Worm (Caenorhabditis elegans): ENCODE results near the gene F28A10.7.
"Not testable (repeated sequence)": the region's sequence is repeated elsewhere in the genome, so short reads cannot be mapped to it uniquely, and the experiment has no call there.

Gene F28A10.7

DNA sequence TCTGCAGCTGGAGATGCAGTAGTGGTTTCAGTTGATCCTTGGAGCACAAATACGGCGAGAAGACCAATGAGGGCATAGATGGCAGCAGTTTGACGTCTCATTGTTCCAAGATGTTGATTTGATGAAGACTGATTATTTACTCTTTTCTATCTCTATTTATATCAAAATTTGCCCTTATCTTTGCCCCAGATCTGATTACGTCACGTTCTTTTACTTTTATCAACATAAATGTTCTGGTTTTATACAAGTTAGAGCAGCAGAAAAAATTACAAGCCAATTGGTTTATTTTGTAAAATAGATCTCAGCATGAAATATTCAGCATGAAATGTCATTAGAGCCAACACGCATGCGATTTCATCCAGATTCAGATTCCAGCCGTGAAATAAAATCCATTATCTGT lies 22.8 kb downstream of the F28A10.7 start, which contains the start of gene msrp-4:
Gene msrp-4, minus strand, starts transcription at position 101 of the 400 bp plus-strand sequence.
- TF ChIP-seq pax-3 (tag; optimal IDR thresholded peaks at IDR 0.05); nhr-76 (tag; optimal IDR thresholded peaks at IDR 0.05); fkh-10 (GFP tag; optimal IDR thresholded peaks at IDR 0.05): not testable (repeated sequence)

- no peak for TF ChIP-seq ceh-63 (GFP tag; optimal IDR thresholded peaks at IDR 0.05)
- TF ChIP-seq mab-9 (GFP tag; IDR thresholded peaks at IDR 0.05), result no peak
- TF ChIP-seq grh-1 (GFP tag; IDR thresholded peaks at IDR 0.05), result no peak
- no peak for TF ChIP-seq sup-37 (GFP tag; optimal IDR thresholded peaks at IDR 0.05)
- TF ChIP-seq C04F5.9 (tag; optimal IDR thresholded peaks at IDR 0.05), result no peak
- no peak for TF ChIP-seq ztf-4 (tag; optimal IDR thresholded peaks at IDR 0.05)
- TF ChIP-seq aha-1 (tag; optimal IDR thresholded peaks at IDR 0.05), result no peak
- TF ChIP-seq lin-15B (tag; optimal IDR thresholded peaks at IDR 0.05), result no peak
- TF ChIP-seq nhr-71 (tag; optimal IDR thresholded peaks at IDR 0.05), result no peak
- no peak for TF ChIP-seq snu-23 (GFP tag; optimal IDR thresholded peaks at IDR 0.05)
- no peak for TF ChIP-seq hpl-2 (GFP tag; optimal IDR thresholded peaks at IDR 0.05)
- TF ChIP-seq xbp-1 (tag; optimal IDR thresholded peaks at IDR 0.05), result no peak
- no peak for TF ChIP-seq skn-1 (tag; optimal IDR thresholded peaks at IDR 0.05)
- no peak for TF ChIP-seq vab-15 (tag; optimal IDR thresholded peaks at IDR 0.05)
- no peak for TF ChIP-seq lin-35 (GFP tag; optimal IDR thresholded peaks at IDR 0.05)
- no peak for TF ChIP-seq lin-14 (GFP tag; optimal IDR thresholded peaks at IDR 0.05)
- TF ChIP-seq dpl-1 (GFP tag; optimal IDR thresholded peaks at IDR 0.05), result no peak
Observed at ce11 chrII:821514-821913, 24.0 kb downstream of the F28A10.7 start, which contains the start of gene F46F5.8. Gene F46F5.8 (minus strand): TSS chrII:821614.

DNA sequence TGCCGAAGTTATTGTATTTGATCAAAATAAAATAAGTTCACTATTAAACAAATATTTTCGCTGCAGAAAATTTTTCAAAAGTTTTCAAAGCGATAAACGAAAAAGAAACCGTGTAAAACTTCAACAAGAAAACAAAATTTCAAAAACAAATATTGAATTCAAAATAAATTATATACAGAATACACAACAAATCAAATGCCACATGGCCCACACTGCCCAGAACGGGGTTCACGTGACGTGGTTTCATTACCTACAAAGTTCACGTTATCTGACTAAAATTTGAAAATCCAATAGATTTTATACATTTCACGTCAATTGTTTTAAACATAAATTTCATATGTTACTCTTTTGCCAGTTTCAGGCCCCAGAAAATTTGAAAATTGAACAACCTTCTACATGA lies 25.0 kb downstream of the F28A10.7 start, which contains the start of gene F46F5.7:
Gene F46F5.7, minus strand, starts transcription at position 101 of the 400 bp plus-strand sequence.
- TF ChIP-seq lir-3 (tag; optimal IDR thresholded peaks at IDR 0.05; ENCODE audit: poor library complexity), result no peak
- TF ChIP-seq tbx-2 (tag; optimal IDR thresholded peaks at IDR 0.05), result no peak
- no peak for TF ChIP-seq lin-39 (tag; optimal IDR thresholded peaks at IDR 0.05)
- TF ChIP-seq nhr-12 (tag; optimal IDR thresholded peaks at IDR 0.05), result no peak
- no peak for TF ChIP-seq fkh-10 (GFP tag; optimal IDR thresholded peaks at IDR 0.05)
- TF ChIP-seq efl-3 (GFP tag; optimal IDR thresholded peaks at IDR 0.05), result no peak
- no peak for TF ChIP-seq ceh-82 (tag; optimal IDR thresholded peaks at IDR 0.05)

DNA sequence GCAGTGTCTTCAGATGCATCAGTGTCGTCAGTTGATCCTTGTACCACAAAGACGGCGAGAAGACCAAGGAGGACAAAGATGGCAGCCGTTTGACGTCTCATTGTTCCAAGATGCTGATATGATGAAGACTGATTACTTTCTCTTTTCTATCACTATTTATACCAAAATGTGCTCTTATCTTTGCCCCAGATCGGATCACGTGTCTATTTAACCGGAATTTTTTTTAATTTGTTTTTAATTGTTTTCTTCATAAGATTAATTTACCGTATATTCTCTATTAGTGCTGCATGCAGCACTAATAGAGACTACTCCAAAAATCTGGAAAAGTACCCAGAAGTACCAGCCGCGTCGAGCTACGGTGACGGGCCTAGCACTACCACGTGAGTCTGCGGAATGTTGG lies 30.8 kb downstream of the F28A10.7 start, which contains the start of gene msrp-3:
Gene msrp-3, minus strand, starts transcription at position 101 of the 400 bp plus-strand sequence.
- TF ChIP-seq ceh-82 (tag; optimal IDR thresholded peaks at IDR 0.05) (no peak), ama-1 (optimal IDR thresholded peaks at IDR 0.05) (no peak), mdl-1 (tag; optimal IDR thresholded peaks at IDR 0.05) (no peak), fkh-4 (tag; optimal IDR thresholded peaks at IDR 0.05; ENCODE audit: borderline replicate concordance) (no peak), irx-1 (tag; optimal IDR thresholded peaks at IDR 0.05) (no peak), fkh-10 (GFP tag; optimal IDR thresholded peaks at IDR 0.05) (no peak), vab-15 (tag; optimal IDR thresholded peaks at IDR 0.05) (no peak), lin-13 (GFP tag; optimal IDR thresholded peaks at IDR 0.05) (no peak), zip-4 (GFP tag; optimal IDR thresholded peaks at IDR 0.05) (no peak), mab-9 (GFP tag; IDR thresholded peaks at IDR 0.05) (no peak), nhr-47 (tag; optimal IDR thresholded peaks at IDR 0.05) (no peak), grh-1 (GFP tag; IDR thresholded peaks at IDR 0.05) (no peak), tbx-2 (tag; optimal IDR thresholded peaks at IDR 0.05) (no peak)

- no peak for TF ChIP-seq lin-35 (GFP tag; optimal IDR thresholded peaks at IDR 0.05)
- no peak for TF ChIP-seq hpl-2 (GFP tag; optimal IDR thresholded peaks at IDR 0.05)
- TF ChIP-seq ceh-82 (tag; optimal IDR thresholded peaks at IDR 0.05), result no peak
- no peak for TF ChIP-seq pqm-1 (tag; optimal IDR thresholded peaks at IDR 0.05)
- no peak for TF ChIP-seq F16B12.6 (tag; optimal IDR thresholded peaks at IDR 0.05)
- no peak for TF ChIP-seq egl-13 (tag; optimal IDR thresholded peaks at IDR 0.05)
- TF ChIP-seq lin-39 (tag; optimal IDR thresholded peaks at IDR 0.05), result no peak
- TF ChIP-seq nhr-237 (tag; optimal IDR thresholded peaks at IDR 0.05), result no peak
- no peak for TF ChIP-seq lin-14 (GFP tag; optimal IDR thresholded peaks at IDR 0.05)
- TF ChIP-seq mdl-1 (tag; optimal IDR thresholded peaks at IDR 0.05), result no peak
- no peak for TF ChIP-seq mep-1 (tag; optimal IDR thresholded peaks at IDR 0.05)
- no peak for TF ChIP-seq fos-1 (tag; optimal IDR thresholded peaks at IDR 0.05)
- TF ChIP-seq xbp-1 (tag; optimal IDR thresholded peaks at IDR 0.05), result no peak
- TF ChIP-seq ets-5 (GFP tag; IDR thresholded peaks at IDR 0.05), result no peak
- TF ChIP-seq pag-3 (tag; optimal IDR thresholded peaks at IDR 0.05; ENCODE audit: borderline replicate concordance, insufficient read depth), result no peak
- TF ChIP-seq nhr-84 (tag; optimal IDR thresholded peaks at IDR 0.05), result no peak
Observed at ce11 chrII:812917-813316, 32.6 kb downstream of the F28A10.7 start, which contains the start of gene F46F5.5. Gene F46F5.5 (minus strand): TSS chrII:813017.
